Fruit fly (Drosophila melanogaster): Measurements from ENCODE around the gene CG14304.

Gene CG14304

DNA sequence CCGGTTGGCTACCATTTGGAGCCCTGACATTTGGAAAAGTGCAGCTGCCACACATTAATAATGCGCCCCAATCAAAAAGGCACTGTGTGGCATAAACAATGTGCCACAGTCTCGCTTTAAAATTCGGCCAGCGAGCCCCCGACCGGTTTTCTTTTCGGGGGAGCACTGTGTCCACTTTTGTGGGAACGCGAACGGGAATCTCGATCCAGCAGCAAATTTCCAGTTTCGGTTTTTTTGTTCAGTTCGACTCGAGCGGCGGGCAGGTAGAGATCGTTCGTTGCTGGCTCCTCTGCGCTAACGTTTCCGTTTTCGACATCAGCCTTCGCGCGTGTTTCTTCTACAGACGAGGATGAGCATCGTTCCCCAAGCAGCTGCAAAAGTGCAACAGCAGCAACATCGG lies 48.0 kb upstream of the CG14304 start, which contains the start of gene CG7702:
TSS of gene CG7702 (plus strand) at position 239 of the 400 bp plus-strand sequence.
- no peak for TF ChIP-seq CG10543 (GFP tag; optimal IDR thresholded peaks at IDR 0.05)
- no peak for TF ChIP-seq dpn (GFP tag; optimal IDR thresholded peaks at IDR 0.05)
- no peak for TF ChIP-seq CG9932 (GFP tag; IDR thresholded peaks at IDR 0.05)
- TF ChIP-seq sna (GFP tag; IDR thresholded peaks at IDR 0.05; ENCODE audit: partially characterized antibody): no peak
- TF ChIP-seq HHEX (GFP tag; optimal IDR thresholded peaks at IDR 0.05): no peak
- TF ChIP-seq pita (GFP tag; optimal IDR thresholded peaks at IDR 0.05): no peak
- peak; percentile 38 for TF ChIP-seq grau (tag; optimal IDR thresholded peaks at IDR 0.05)
- no peak for TF ChIP-seq CG17829 (tag; optimal IDR thresholded peaks at IDR 0.05)
- peak; percentile 62 for TF ChIP-seq kni (GFP tag; optimal IDR thresholded peaks at IDR 0.05)
- no peak for TF ChIP-seq Atf-2 (GFP tag; optimal IDR thresholded peaks at IDR 0.05)
- no peak for TF ChIP-seq btn (GFP tag; optimal IDR thresholded peaks at IDR 0.05)
- no peak for TF ChIP-seq lola (GFP tag; optimal IDR thresholded peaks at IDR 0.05)
- TF ChIP-seq Stat92E (GFP tag; optimal IDR thresholded peaks at IDR 0.05): no peak
- TF ChIP-seq CG34224 (GFP tag; IDR thresholded peaks at IDR 0.05; ENCODE audit: partially characterized antibody): no peak
- TF ChIP-seq slp2 (GFP tag; optimal IDR thresholded peaks at IDR 0.05): no peak
- no peak for TF ChIP-seq HmgD (GFP tag; optimal IDR thresholded peaks at IDR 0.05)
- TF ChIP-seq Blimp-1 (GFP tag; optimal IDR thresholded peaks at IDR 0.05): peak; percentile 31
- TF ChIP-seq tna (GFP tag; IDR thresholded peaks at IDR 0.05; ENCODE audit: partially characterized antibody): 0 out of 2 replicates have a peak, but pooled peaks have one; percentile 24
- peak; percentile 56 for TF ChIP-seq CG12769 (tag; optimal IDR thresholded peaks at IDR 0.05)
- TF ChIP-seq z (GFP tag; IDR thresholded peaks at IDR 0.05): 0 out of 3 replicates have a peak, but pooled peaks have one; percentile 26
- TF ChIP-seq CG2116 (GFP tag; optimal IDR thresholded peaks at IDR 0.05): no peak
- TF ChIP-seq chm (GFP tag; IDR thresholded peaks at IDR 0.05): 0 out of 2 replicates have a peak, but pooled peaks have one; percentile 32
- TF ChIP-seq CG11456 (GFP tag; IDR thresholded peaks at IDR 0.05): no peak
- peak; percentile 37; the same call in 1 of the 2 replicates for TF ChIP-seq bbx (GFP tag; IDR thresholded peaks at IDR 0.05; ENCODE audit: partially characterized antibody)
- TF ChIP-seq zfh1 (GFP tag; IDR thresholded peaks at IDR 0.05): no peak
- TF ChIP-seq Deaf1 (tag; optimal IDR thresholded peaks at IDR 0.05): peak; percentile 29
- no peak for TF ChIP-seq CG15269 (tag; optimal IDR thresholded peaks at IDR 0.05)
- TF ChIP-seq wdn (GFP tag; IDR thresholded peaks at IDR 0.05): no peak
- no peak for TF ChIP-seq Scr (GFP tag; IDR thresholded peaks at IDR 0.05; ENCODE audit: partially characterized antibody)
- peak; percentile 42 for TF ChIP-seq CG8388 (GFP tag; optimal IDR thresholded peaks at IDR 0.05)
- peak; percentile 71 for TF ChIP-seq Med (GFP tag)
- peak; percentile 36; the same call in 1 of the 2 replicates for TF ChIP-seq ato (GFP tag; IDR thresholded peaks at IDR 0.05; ENCODE audit: partially characterized antibody)
- no peak for TF ChIP-seq jing (GFP tag; optimal IDR thresholded peaks at IDR 0.05)
- TF ChIP-seq CG16813 (GFP tag; IDR thresholded peaks at IDR 0.05; ENCODE audit: partially characterized antibody): no peak
- no peak for TF ChIP-seq CG8924 (tag; optimal IDR thresholded peaks at IDR 0.05)
- TF ChIP-seq sqz (GFP tag; optimal IDR thresholded peaks at IDR 0.05): peak; percentile 57
- peak; percentile 56; the same call in 1 of the 3 replicates for TF ChIP-seq CG6175 (GFP tag; IDR thresholded peaks at IDR 0.05)
- TF ChIP-seq phol (tag; optimal IDR thresholded peaks at IDR 0.05): no peak
- no peak for TF ChIP-seq CG8765 (GFP tag; IDR thresholded peaks at IDR 0.05)
